Worm (Caenorhabditis elegans) whole organism, early embryonic: ENCODE results near the gene ZK632.11.

Experiments
- B0310.2 ChIP-seq: sonication (generic microtip); optimal IDR thresholded peaks from 2 replicates; lab custom pipeline; 2016; ENCODE audit warnings: mild to moderate bottlenecking, missing genetic modification characterization, missing compliant biosample characterization
- F13C5.2 ChIP-seq: sonication (generic microtip); optimal IDR thresholded peaks from 2 replicates; lab custom pipeline; 2017; ENCODE audit warnings: mild to moderate bottlenecking, missing genetic modification characterization, inconsistent platforms, missing compliant biosample characterization
- aly-1 ChIP-seq: sonication (generic microtip); optimal IDR thresholded peaks from 2 replicates; lab custom pipeline; 2016; ENCODE audit warnings: missing genetic modification characterization, missing compliant biosample characterization
- ama-1 ChIP-seq: fragments of 150-350 bp; optimal IDR thresholded peaks from 2 replicates; lab custom pipeline; 2014
- ceh-13 ChIP-seq: fragments of 200-800 bp; sonication (Bioruptor generic); optimal IDR thresholded peaks from 2 replicates; lab custom pipeline; 2018; ENCODE audit warnings: mild to moderate bottlenecking, missing genetic modification characterization, missing compliant biosample characterization
- ceh-36 ChIP-seq: sonication (generic microtip); optimal IDR thresholded peaks from 2 replicates; lab custom pipeline; 2016; ENCODE audit warnings: missing genetic modification characterization, inconsistent platforms, missing compliant biosample characterization
- ets-7 ChIP-seq: sonication (generic microtip); optimal IDR thresholded peaks from 2 replicates; lab custom pipeline; 2016; ENCODE audit warnings: missing genotype, missing genetic modification characterization, missing compliant biosample characterization
- flt-1 ChIP-seq: fragments of 200-800 bp; sonication (Bioruptor generic); IDR thresholded peaks from 2 replicates; pipeline ENCODE4 v1.3.6; 2022; ENCODE audit warnings: missing genetic modification characterization, missing compliant biosample characterization
- hmbx-1 ChIP-seq: sonication (generic microtip); optimal IDR thresholded peaks from 2 replicates; lab custom pipeline; 2016; ENCODE audit warnings: mild to moderate bottlenecking, missing genetic modification characterization, missing compliant biosample characterization
- hmg-4 ChIP-seq: fragments of 200-800 bp; sonication (Bioruptor generic); optimal IDR thresholded peaks from 2 replicates; lab custom pipeline; 2018; ENCODE audit warnings: mild to moderate bottlenecking, missing genetic modification characterization, missing compliant biosample characterization
- hnd-1 ChIP-seq: sonication (generic microtip); optimal IDR thresholded peaks from 2 replicates; lab custom pipeline; 2016; ENCODE audit warnings: missing genetic modification characterization, missing compliant biosample characterization
- pes-1 ChIP-seq: fragments of 200-800 bp; sonication (Bioruptor generic); IDR thresholded peaks from 2 replicates; pipeline ENCODE4 v1.3.6; 2022; ENCODE audit warnings: missing genetic modification reagents, missing genetic modification characterization, missing compliant biosample characterization
- scrt-1 ChIP-seq: fragments of 200-800 bp; sonication (Bioruptor generic); IDR thresholded peaks from 2 replicates; pipeline ENCODE4 v1.3.6; 2022; ENCODE audit warnings: missing genetic modification characterization, missing compliant biosample characterization
- sea-1 ChIP-seq: fragments of 200-800 bp; sonication (Bioruptor generic); conservative IDR thresholded peaks from 2 replicates; pipeline ENCODE4 v1.3.6; 2022; ENCODE audit warnings: missing genetic modification characterization, missing compliant biosample characterization
- tbx-11 ChIP-seq: fragments of 200-800 bp; sonication (Bioruptor generic); IDR thresholded peaks from 2 replicates; pipeline ENCODE4 v1.3.6; 2022; ENCODE audit warnings: missing genetic modification characterization, missing compliant biosample characterization
- tbx-37 ChIP-seq: fragments of 200-800 bp; sonication (Bioruptor generic); conservative IDR thresholded peaks from 2 replicates; pipeline ENCODE4 v1.3.6; 2022; ENCODE audit warnings: missing genetic modification reagents, missing genetic modification characterization, missing compliant biosample characterization
- tra-4 ChIP-seq: sonication (generic microtip); optimal IDR thresholded peaks from 2 replicates; lab custom pipeline; 2017; ENCODE audit warnings: missing genetic modification characterization, missing compliant biosample characterization

ZK632.11 gene

DNA sequence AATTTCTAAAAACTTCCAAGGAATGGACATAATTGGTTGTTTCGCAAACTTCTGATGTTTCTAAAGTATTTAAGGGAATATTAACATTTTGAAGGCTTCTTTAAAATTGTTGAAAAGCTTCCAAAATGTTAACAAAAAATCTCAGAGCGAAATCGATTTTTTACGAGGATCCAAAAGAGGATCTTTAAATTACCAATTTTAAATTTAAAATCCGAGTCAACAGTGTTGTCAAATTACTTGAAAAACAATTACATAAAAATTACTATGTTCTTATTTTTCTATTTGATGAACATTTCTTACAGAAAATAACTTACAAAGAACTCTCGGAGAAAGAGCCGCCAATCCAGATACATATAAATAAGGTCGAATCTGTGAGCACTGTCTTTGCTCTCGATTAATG lies 49.2 kb downstream of the ZK632.11 start, which contains the start of gene ZK757.10:
Gene ZK757.10 (plus strand): TSS at position 301 of the 400 bp plus-strand sequence.
- TF ChIP-seq tbx-37 (GFP tag; lab: Robert Waterston, UW) (no peak), tbx-11 (GFP tag; lab: Robert Waterston, UW) (no peak), scrt-1 (GFP tag; lab: Robert Waterston, UW) (no peak), hnd-1 (tag; lab: Kevin White, UChicago) (no peak), ceh-36 (tag; lab: Kevin White, UChicago) (no peak), ama-1 (lab: Kevin White, UChicago) (no peak), hmbx-1 (tag; lab: Kevin White, UChicago) (no peak), ceh-13 (GFP tag; lab: Kevin White, UChicago) (no peak), F13C5.2 (tag; lab: Kevin White, UChicago) (no peak), ets-7 (tag; lab: Kevin White, UChicago) (no peak), flt-1 (GFP tag; lab: Robert Waterston, UW) (no peak), sea-1 (GFP tag; lab: Robert Waterston, UW) (no peak), hmg-4 (GFP tag; lab: Kevin White, UChicago) (no peak), pes-1 (no peak), aly-1 (no peak), tra-4 (tag; lab: Kevin White, UChicago) (no peak), B0310.2 (no peak)

DNA sequence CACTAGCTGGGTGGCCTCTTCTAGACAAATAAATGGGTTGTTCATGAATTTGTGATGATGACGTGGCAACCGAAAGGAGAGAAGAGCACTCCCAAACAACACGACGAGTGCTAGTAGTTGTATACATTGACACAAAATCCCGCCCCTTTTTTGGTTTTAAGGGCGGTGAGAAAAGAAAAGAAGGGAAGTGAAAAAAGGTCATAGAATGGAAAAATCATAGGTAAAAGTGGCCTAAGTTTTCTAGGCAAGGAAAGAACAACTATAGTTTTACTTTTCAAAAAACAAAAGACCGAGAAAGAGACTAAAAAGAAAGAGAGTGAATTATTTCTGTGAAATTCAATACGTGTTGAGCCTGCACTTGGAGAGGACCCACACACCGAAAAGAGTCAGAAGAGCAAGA lies 51.1 kb downstream of the ZK632.11 start, which contains the start of gene ZK757.2:
Gene ZK757.2 (minus strand): TSS at position 101 of the 400 bp plus-strand sequence.
- no peak for TF ChIP-seq ceh-36 (tag; lab: Kevin White, UChicago)
- TF ChIP-seq flt-1 (GFP tag; lab: Robert Waterston, UW) = no peak
- no peak for TF ChIP-seq ceh-13 (GFP tag; lab: Kevin White, UChicago)
- TF ChIP-seq hmbx-1 (tag; lab: Kevin White, UChicago) = no peak
- TF ChIP-seq tbx-11 (GFP tag; lab: Robert Waterston, UW) = no peak
- TF ChIP-seq F13C5.2 (tag; lab: Kevin White, UChicago) = no peak
- TF ChIP-seq hmg-4 (GFP tag; lab: Kevin White, UChicago) = no peak
- TF ChIP-seq scrt-1 (GFP tag; lab: Robert Waterston, UW) = no peak
- TF ChIP-seq tbx-37 (GFP tag; lab: Robert Waterston, UW) = no peak
- TF ChIP-seq tra-4 (tag; lab: Kevin White, UChicago) = no peak
- no peak for TF ChIP-seq ama-1 (lab: Kevin White, UChicago)
- TF ChIP-seq hnd-1 (tag; lab: Kevin White, UChicago) = no peak
- no peak for TF ChIP-seq B0310.2
- TF ChIP-seq aly-1 = no peak
- no peak for TF ChIP-seq pes-1
- TF ChIP-seq sea-1 (GFP tag; lab: Robert Waterston, UW) = no peak
- no peak for TF ChIP-seq ets-7 (tag; lab: Kevin White, UChicago)
